Worm (Caenorhabditis elegans) whole organism, L4 larva: ENCODE measurements around the gene zip-1.

ENCODE experiments used
- F49E8.2 ChIP-seq: sonication (generic microtip); optimal IDR thresholded peaks from 2 replicates; lab custom pipeline; 2016; ENCODE audit warnings: missing compliant biosample characterization, mild to moderate bottlenecking, missing genetic modification characterization, borderline replicate concordance
- aly-2 ChIP-seq: sonication (generic microtip); optimal IDR thresholded peaks from 2 replicates; lab custom pipeline; 2018; ENCODE audit warnings: missing biosample characterization, missing genetic modification characterization
- ama-1 ChIP-seq: fragments of 150-350 bp; optimal IDR thresholded peaks from 2 replicates; lab custom pipeline; 2014; ENCODE audit warnings: inconsistent platforms, mixed read lengths
- ceh-20 ChIP-seq: fragments of 200-800 bp; sonication (Bioruptor generic); IDR thresholded peaks from 2 replicates; pipeline ENCODE4 v1.3.6; 2022; ENCODE audit warnings: missing genetic modification reagents, missing genetic modification characterization, missing compliant biosample characterization
- ctbp-1 ChIP-seq: fragments of 200-800 bp; sonication (Bioruptor generic); IDR thresholded peaks from 2 replicates; pipeline ENCODE4 v1.3.6; 2022; ENCODE audit warnings: missing genetic modification reagents, missing genetic modification characterization, missing compliant biosample characterization
- mdl-1 ChIP-seq, 2 experiments: fragments of 150-350 bp in 1 of 2; sonication (generic microtip) in 1 of 2; optimal IDR thresholded peaks; 2 replicates each; lab custom pipeline; 2014 to 2017; ENCODE audit warnings: missing biosample characterization in 2 of 2, missing genetic modification characterization in 2 of 2
- nhr-28 ChIP-seq: fragments of 150-350 bp; optimal IDR thresholded peaks from 2 replicates; lab custom pipeline; 2014; ENCODE audit warnings: missing biosample characterization, missing genetic modification characterization

ce11 chrIII:12367891-12368290, 34.3 kb downstream of the zip-1 start:
- TF ChIP-seq aly-2 (tag; lab: Kevin White, UChicago) (no peak), nhr-28 (tag; lab: Kevin White, UChicago) (no peak), ceh-20 (GFP tag; lab: Robert Waterston, UW) (no peak), F49E8.2 (no peak), ama-1 (lab: Kevin White, UChicago) (no peak), ctbp-1 (GFP tag; lab: Robert Waterston, UW) (no peak), mdl-1 (tag; optimal IDR thresholded peaks at IDR 0.05; lab: Kevin White, UChicago) (no peak)
